Fruit fly (Drosophila melanogaster) whole organism, wandering third instar larva: Measurements from ENCODE around the gene erm.

Experiments
- Abd-B ChIP-seq: fragments of >200 bp; optimal IDR thresholded peaks from 2 replicates; lab custom pipeline; 2017; ENCODE audit warnings: missing biosample characterization, missing genetic modification characterization
- CrebA ChIP-seq: fragments of 200-800 bp; sonication (Bioruptor generic); optimal IDR thresholded peaks from 2 replicates; lab custom pipeline; 2016; ENCODE audit warnings: missing biosample characterization, mild to moderate bottlenecking, missing genetic modification characterization, borderline replicate concordance
- Myc ChIP-seq: fragments of >200 bp; optimal IDR thresholded peaks from 2 replicates; lab custom pipeline; 2017
- Rel ChIP-seq, 2 experiments: fragments of 200-800 bp; sonication (Bioruptor generic) in 1 of 2; optimal IDR thresholded peaks; 2 replicates in 1 of 2; 3 replicates in 1 of 2; lab custom pipeline; 2016 to 2019; ENCODE audit warnings: mild to moderate bottlenecking in 2 of 2, missing biosample characterization in 2 of 2, missing genetic modification characterization in 2 of 2, moderate library complexity in 1 of 2
- ey ChIP-seq: fragments of 200-800 bp; sonication (Bioruptor generic); optimal IDR thresholded peaks from 2 replicates; lab custom pipeline; 2016; ENCODE audit warnings: missing biosample characterization, missing genetic modification characterization
- lola ChIP-seq: fragments of >200 bp; optimal IDR thresholded peaks from 2 replicates; lab custom pipeline; 2017; ENCODE audit warnings: missing biosample characterization, missing genetic modification characterization
- psq ChIP-seq: fragments of 200-800 bp; sonication (Bioruptor generic); optimal IDR thresholded peaks from 3 replicates; lab custom pipeline; 2017; ENCODE audit warnings: missing biosample characterization, mild to moderate bottlenecking, missing genetic modification characterization, moderate library complexity

dm6 chr2L:1930565-1931201, 39.5 kb downstream of the erm start:
- TF ChIP-seq psq (GFP tag; lab: Kevin White, UChicago): no peak
- TF ChIP-seq ey: no peak
- no peak for TF ChIP-seq lola
- TF ChIP-seq CrebA (GFP tag; lab: Kevin White, UChicago): no peak
- no peak for TF ChIP-seq Rel (GFP tag; optimal IDR thresholded peaks at IDR 0.05; lab: Kevin White, UChicago)
- no peak for TF ChIP-seq Rel (tag; optimal IDR thresholded peaks at IDR 0.05; lab: Kevin White, UChicago)
- no peak for TF ChIP-seq Myc
- no peak for TF ChIP-seq Abd-B (GFP tag; lab: Kevin White, UChicago)
